Worm (Caenorhabditis elegans): ENCODE results near the gene cpr-4.

The cpr-4 gene

ce11 chrV:6658765-6659164 lies 44.3 kb downstream of the cpr-4 start (continued):
- TF ChIP-seq Y48G9A.11 (GFP tag; IDR thresholded peaks at IDR 0.05) (0 out of 2 replicates have a peak, but pooled peaks have one; percentile 24), nhr-41 (GFP tag; IDR thresholded peaks at IDR 0.05) (no peak), mxl-3 (GFP tag; optimal IDR thresholded peaks at IDR 0.05) (peak; percentile 24), nhr-111 (GFP tag; optimal IDR thresholded peaks at IDR 0.05) (no peak), zag-1 (tag; optimal IDR thresholded peaks at IDR 0.05) (no peak), Y5F2A.4 (GFP tag; optimal IDR thresholded peaks at IDR 0.05) (no peak), arid-1 (GFP tag; conservative IDR thresholded peaks at IDR 0.05) (no peak), ztf-11 (tag; optimal IDR thresholded peaks at IDR 0.05) (no peak), F49E8.2 (tag; optimal IDR thresholded peaks at IDR 0.05; ENCODE audit: borderline replicate concordance) (no peak), ceh-62 (tag; optimal IDR thresholded peaks at IDR 0.05) (no peak), Y75B8A.6 (GFP tag; IDR thresholded peaks at IDR 0.05) (no peak), mdt-29 (GFP tag; IDR thresholded peaks at IDR 0.05) (no peak), hmg-1.1 (GFP tag; IDR thresholded peaks at IDR 0.05) (peak; percentile 73), aly-2 (tag; optimal IDR thresholded peaks at IDR 0.05) (no peak), ceh-82 (tag; optimal IDR thresholded peaks at IDR 0.05) (no peak), zip-11 (GFP tag; IDR thresholded peaks at IDR 0.05) (no peak), nhr-237 (tag; optimal IDR thresholded peaks at IDR 0.05) (no peak), lin-29 (GFP tag; IDR thresholded peaks at IDR 0.05) (no peak), madf-9 (GFP tag; conservative IDR thresholded peaks at IDR 0.05) (no peak), daf-19 (GFP tag; conservative IDR thresholded peaks at IDR 0.05) (no peak), mep-1 (tag; optimal IDR thresholded peaks at IDR 0.05) (peak; percentile 57), lin-13 (GFP tag; optimal IDR thresholded peaks at IDR 0.05) (no peak), lin-1 (GFP tag; IDR thresholded peaks at IDR 0.05) (no peak)

- no peak for TF ChIP-seq ceh-82 (tag; optimal IDR thresholded peaks at IDR 0.05)
- no peak for TF ChIP-seq fos-1 (tag; optimal IDR thresholded peaks at IDR 0.05)
- TF ChIP-seq aha-1 (tag): peak; percentile 92
- no peak for TF ChIP-seq mep-1 (tag; optimal IDR thresholded peaks at IDR 0.05)
- no peak for TF ChIP-seq F10B5.3 (tag; optimal IDR thresholded peaks at IDR 0.05)
Observed at ce11 chrV:6659533-6659932, 45.1 kb downstream of the cpr-4 start.

- peak; percentile 15 for TF ChIP-seq nhr-48 (tag; optimal IDR thresholded peaks at IDR 0.05)
- no peak for TF ChIP-seq sdz-12 (GFP tag; optimal IDR thresholded peaks at IDR 0.05)
- TF ChIP-seq zfp-2 (tag; optimal IDR thresholded peaks at IDR 0.05): no peak
- no peak for TF ChIP-seq aly-2 (tag; optimal IDR thresholded peaks at IDR 0.05)
- peak; percentile 61 for TF ChIP-seq ces-1 (GFP tag; optimal IDR thresholded peaks at IDR 0.05)
- TF ChIP-seq mes-2 (tag; optimal IDR thresholded peaks at IDR 0.05; ENCODE audit: poor library complexity, severe bottlenecking): peak; percentile 5
- TF ChIP-seq lsy-2 (tag; optimal IDR thresholded peaks at IDR 0.05): peak in 1 of 2 experiments; percentile 12
- peak; percentile 23 for TF ChIP-seq nhr-102 (tag; optimal IDR thresholded peaks at IDR 0.05)
- TF ChIP-seq snpc-1.2 (GFP tag; IDR thresholded peaks at IDR 0.05): no peak
- TF ChIP-seq lin-1 (GFP tag; IDR thresholded peaks at IDR 0.05): no peak
Observed at ce11 chrV:6661658-6662057, 47.2 kb downstream of the cpr-4 start.

DNA sequence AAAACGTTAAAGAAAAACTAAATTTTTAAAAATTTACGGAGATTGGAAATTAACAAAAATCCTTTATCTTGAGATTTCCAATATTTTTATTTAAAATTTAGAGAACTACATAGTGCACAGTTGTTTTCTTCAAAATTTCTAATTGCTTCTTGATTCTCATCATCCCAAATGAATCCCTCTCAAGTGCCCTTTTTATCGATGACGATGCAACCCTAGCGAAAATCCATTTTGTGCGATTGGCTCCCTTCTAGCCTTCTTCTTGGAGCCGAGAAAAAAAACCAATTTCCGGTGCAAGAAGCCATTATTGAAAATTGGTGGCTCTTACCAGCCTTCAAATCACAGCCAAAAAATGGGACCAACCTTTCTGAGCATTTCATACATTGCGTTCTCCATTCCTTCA lies 48.0 kb downstream of the cpr-4 start:
- TF ChIP-seq mxl-2 (GFP tag; conservative IDR thresholded peaks at IDR 0.05) (no peak), ceh-28 (tag; optimal IDR thresholded peaks at IDR 0.05) (no peak), egl-43 (GFP tag; IDR thresholded peaks at IDR 0.05) (0 out of 2 replicates have a peak, but pooled peaks have one; percentile 12), aha-1 (tag) (peak; percentile 94), lin-29 (GFP tag; IDR thresholded peaks at IDR 0.05) (0 out of 2 replicates have a peak, but pooled peaks have one; percentile 14), daf-12 (tag; optimal IDR thresholded peaks at IDR 0.05) (no peak)
